Worm (Caenorhabditis elegans) whole organism, mixed stage, embryonic: ENCODE measurements around the gene srh-159.

Experiments used
- M03D4.4 ChIP-seq: sonication (generic microtip); optimal IDR thresholded peaks from 2 replicates; lab custom pipeline; 2017; ENCODE audit warnings: mild to moderate bottlenecking, missing genetic modification characterization, missing compliant biosample characterization
- bed-3 ChIP-seq: fragments of 200-800 bp; sonication (Bioruptor generic); optimal IDR thresholded peaks from 3 replicates; lab custom pipeline; 2018; ENCODE audit warnings: mild to moderate bottlenecking, missing genetic modification characterization, moderate library complexity, missing compliant biosample characterization
- blmp-1 ChIP-seq: fragments of 150-350 bp; optimal IDR thresholded peaks from 2 replicates; lab custom pipeline; 2014; ENCODE audit warnings: missing biosample characterization, missing genetic modification characterization
- ceh-39 ChIP-seq: fragments of 150-350 bp; optimal IDR thresholded peaks from 2 replicates; lab custom pipeline; 2014; ENCODE audit warnings: missing biosample characterization, missing genetic modification characterization
- ceh-43 ChIP-seq: fragments of 200-800 bp; sonication (Bioruptor generic); optimal IDR thresholded peaks from 2 replicates; lab custom pipeline; 2018; ENCODE audit warnings: mild to moderate bottlenecking, missing genetic modification characterization, moderate library complexity, missing compliant biosample characterization
- ceh-83 ChIP-seq: fragments of 200-800 bp; sonication (Bioruptor generic); optimal IDR thresholded peaks from 2 replicates; lab custom pipeline; 2018; ENCODE audit warnings: mild to moderate bottlenecking, missing genetic modification characterization, missing compliant biosample characterization
- ces-1 ChIP-seq: fragments of 150-350 bp; optimal IDR thresholded peaks from 2 replicates; lab custom pipeline; 2014; ENCODE audit warnings: missing biosample characterization, missing genetic modification reagents, missing genetic modification characterization
- cnd-1 ChIP-seq: fragments of 200-800 bp; sonication (Bioruptor generic); optimal IDR thresholded peaks from 2 replicates; lab custom pipeline; 2018; ENCODE audit warnings: mild to moderate bottlenecking, missing genetic modification characterization, missing compliant biosample characterization
- drap-1 ChIP-seq: fragments of 200-800 bp; sonication (Bioruptor generic); optimal IDR thresholded peaks from 3 replicates; lab custom pipeline; 2018; ENCODE audit warnings: mild to moderate bottlenecking, missing genetic modification characterization, missing compliant biosample characterization
- elt-1 ChIP-seq: sonication (generic microtip); optimal IDR thresholded peaks from 2 replicates; lab custom pipeline; 2017; ENCODE audit warnings: missing genetic modification characterization, mild to moderate bottlenecking, missing compliant biosample characterization, antibody characterized with exemption, moderate library complexity, borderline replicate concordance; ENCODE audit not compliant: insufficient read depth
- elt-3 ChIP-seq: fragments of 150-350 bp; optimal IDR thresholded peaks from 2 replicates; lab custom pipeline; 2014; ENCODE audit warnings: missing biosample characterization, missing genetic modification characterization
- hlh-1 ChIP-seq: fragments of 150-350 bp; optimal IDR thresholded peaks from 2 replicates; lab custom pipeline; 2014; ENCODE audit warnings: missing biosample characterization, missing genetic modification reagents, missing genetic modification characterization
- lin-13 ChIP-seq: fragments of 150-350 bp; optimal IDR thresholded peaks from 2 replicates; lab custom pipeline; 2014; ENCODE audit warnings: missing biosample characterization, missing genetic modification characterization
- lsy-2 ChIP-seq: fragments of 150-350 bp; optimal IDR thresholded peaks from 2 replicates; lab custom pipeline; 2014; ENCODE audit warnings: missing biosample characterization, missing genetic modification characterization
- mab-5 ChIP-seq: fragments of 150-350 bp; optimal IDR thresholded peaks from 2 replicates; lab custom pipeline; 2014; ENCODE audit warnings: missing biosample characterization, missing genetic modification characterization
- mep-1 ChIP-seq: fragments of 150-350 bp; optimal IDR thresholded peaks from 2 replicates; lab custom pipeline; 2017; ENCODE audit warnings: missing biosample characterization, missing genetic modification reagents, missing genetic modification characterization, inconsistent platforms
- mls-2 ChIP-seq: sonication (generic microtip); optimal IDR thresholded peaks from 2 replicates; lab custom pipeline; 2016; ENCODE audit warnings: mild to moderate bottlenecking, missing genetic modification characterization, moderate library complexity, missing compliant biosample characterization
- nhr-12 ChIP-seq: fragments of 150-350 bp; optimal IDR thresholded peaks from 2 replicates; lab custom pipeline; 2014; ENCODE audit warnings: missing biosample characterization, missing genetic modification characterization
- nhr-2 ChIP-seq: fragments of 150-350 bp; optimal IDR thresholded peaks from 2 replicates; lab custom pipeline; 2014; ENCODE audit warnings: missing biosample characterization, missing genetic modification characterization
- nhr-237 ChIP-seq: fragments of 150-350 bp; optimal IDR thresholded peaks from 2 replicates; lab custom pipeline; 2014; ENCODE audit warnings: missing biosample characterization, missing genetic modification characterization
- nhr-28 ChIP-seq: fragments of 150-350 bp; optimal IDR thresholded peaks from 2 replicates; lab custom pipeline; 2014; ENCODE audit warnings: missing biosample characterization, missing genetic modification characterization
- nhr-76 ChIP-seq: sonication (generic microtip); optimal IDR thresholded peaks from 2 replicates; lab custom pipeline; 2017; ENCODE audit warnings: missing biosample characterization, missing genetic modification characterization
- pha-4 ChIP-seq: fragments of 150-350 bp; optimal IDR thresholded peaks from 2 replicates; lab custom pipeline; 2018; ENCODE audit warnings: missing biosample characterization, missing genetic modification reagents, missing genetic modification characterization
- sem-2 ChIP-seq: fragments of 200-800 bp; sonication (Bioruptor generic); optimal IDR thresholded peaks from 2 replicates; lab custom pipeline; 2018; ENCODE audit warnings: mild to moderate bottlenecking, missing genetic modification characterization, missing compliant biosample characterization
- snpc-4 ChIP-seq: fragments of 150-350 bp; optimal IDR thresholded peaks from 2 replicates; lab custom pipeline; 2014; ENCODE audit warnings: missing biosample characterization, missing genetic modification characterization
- sptf-1 ChIP-seq: sonication (generic microtip); optimal IDR thresholded peaks from 2 replicates; lab custom pipeline; 2017; ENCODE audit warnings: mild to moderate bottlenecking, missing genetic modification characterization, moderate library complexity, missing compliant biosample characterization
- tbx-8 ChIP-seq: fragments of 200-800 bp; sonication (Bioruptor generic); optimal IDR thresholded peaks from 2 replicates; lab custom pipeline; 2018; ENCODE audit warnings: mild to moderate bottlenecking, missing genetic modification characterization, moderate library complexity, missing compliant biosample characterization
- unc-120 ChIP-seq: sonication (generic microtip); optimal IDR thresholded peaks from 2 replicates; lab custom pipeline; 2017; ENCODE audit warnings: missing genetic modification characterization, missing compliant biosample characterization; ENCODE audit not compliant: poor library complexity, severe bottlenecking
- unc-39 ChIP-seq: fragments of 150-350 bp; optimal IDR thresholded peaks from 2 replicates; lab custom pipeline; 2014; ENCODE audit warnings: missing biosample characterization, missing genetic modification characterization
- unc-62 ChIP-seq: fragments of 150-350 bp; optimal IDR thresholded peaks from 2 replicates; lab custom pipeline; 2014; ENCODE audit warnings: missing biosample characterization, missing genetic modification reagents, missing genetic modification characterization
- zip-8 ChIP-seq: fragments of 150-350 bp; optimal IDR thresholded peaks from 2 replicates; lab custom pipeline; 2014; ENCODE audit warnings: missing biosample characterization, missing genetic modification characterization

Gene srh-159

DNA sequence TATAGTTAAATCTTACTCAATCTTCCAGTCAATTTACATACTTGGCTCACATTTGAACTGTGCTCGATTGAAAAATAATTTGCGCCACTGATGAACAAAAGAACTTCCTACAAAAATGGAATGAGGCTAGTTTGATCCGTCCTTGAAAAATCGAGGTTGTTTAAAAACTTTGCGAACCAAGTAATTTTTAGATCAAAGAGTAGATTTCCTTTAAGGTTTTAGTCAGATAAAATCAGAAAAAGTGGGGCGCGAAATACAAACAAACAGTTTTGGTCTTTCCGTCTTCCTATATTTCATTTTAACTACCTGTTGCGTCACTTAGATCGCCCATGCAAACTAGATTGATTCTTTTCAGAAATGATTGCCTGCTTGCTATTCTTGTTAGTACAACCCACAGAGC is 19.7 kb downstream of the srh-159 start, which contains the start of gene Y68A4A.10:
Gene Y68A4A.10, plus strand, starts transcription at position 301 of the 400 bp plus-strand sequence.
- TF ChIP-seq sem-2 (GFP tag; lab: Kevin White, UChicago) (no peak), ceh-83 (GFP tag; lab: Kevin White, UChicago) (no peak)

DNA sequence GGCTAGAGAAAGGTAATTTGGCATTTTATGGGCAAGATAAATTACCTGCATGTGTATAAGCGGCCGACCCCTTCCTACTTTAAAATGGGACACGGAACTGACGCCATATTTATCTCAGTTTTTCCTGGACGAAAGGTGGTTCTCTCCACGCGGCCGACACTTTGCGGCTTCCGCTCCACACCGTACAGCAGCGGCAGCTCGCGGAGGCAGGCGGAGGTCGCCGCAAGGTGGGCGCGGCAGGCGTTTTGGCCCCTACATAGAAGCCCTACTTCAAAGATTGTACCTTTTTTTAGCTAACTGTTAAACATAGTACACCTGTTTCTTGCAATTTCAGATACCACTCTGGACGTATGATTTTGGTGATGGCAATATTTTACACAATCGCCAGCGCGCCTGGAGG is 24.3 kb downstream of the srh-159 start:
- TF ChIP-seq mab-5 (tag; lab: Kevin White, UChicago), result no peak
- TF ChIP-seq zip-8 (tag; lab: Kevin White, UChicago), result no peak
- TF ChIP-seq mls-2, result no peak
- no peak for TF ChIP-seq drap-1
- no peak for TF ChIP-seq hlh-1 (tag; lab: Kevin White, UChicago)
- no peak for TF ChIP-seq nhr-28 (tag; lab: Kevin White, UChicago)
- TF ChIP-seq unc-120 (tag; lab: Kevin White, UChicago), result no peak
- no peak for TF ChIP-seq M03D4.4
- no peak for TF ChIP-seq lsy-2
- no peak for TF ChIP-seq nhr-237 (tag; lab: Kevin White, UChicago)
- TF ChIP-seq sptf-1 (tag; lab: Kevin White, UChicago), result no peak
- TF ChIP-seq snpc-4 (tag; lab: Kevin White, UChicago), result no peak
- no peak for TF ChIP-seq elt-1
- TF ChIP-seq sem-2 (GFP tag; lab: Kevin White, UChicago), result no peak
- no peak for TF ChIP-seq ces-1 (GFP tag; lab: Kevin White, UChicago)
- TF ChIP-seq pha-4, result no peak
- no peak for TF ChIP-seq ceh-83 (GFP tag; lab: Kevin White, UChicago)
- TF ChIP-seq, all 35 proteins: peak for 0

DNA sequence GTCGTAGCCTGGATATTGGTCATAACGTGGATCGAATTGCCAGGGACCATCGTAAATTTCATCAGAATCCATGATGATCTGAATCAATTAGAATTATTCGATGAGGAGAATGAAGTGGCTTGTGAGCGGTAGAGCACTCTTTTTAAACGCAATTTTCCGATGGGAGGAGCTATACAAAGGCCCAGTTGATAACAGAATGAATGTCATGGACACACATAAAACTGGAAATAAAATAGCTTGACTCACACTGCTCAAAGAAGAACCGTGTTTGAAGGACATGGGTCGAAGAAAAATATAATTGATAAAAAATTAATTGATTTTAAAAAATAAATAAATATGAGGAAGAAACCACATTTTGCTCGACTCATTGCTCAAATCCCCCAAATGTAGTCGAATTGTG is 25.9 kb downstream of the srh-159 start, which contains the start of gene Y68A4A.13:
Gene Y68A4A.13, minus strand, starts transcription at position 101 of the 400 bp plus-strand sequence.
- no peak for TF ChIP-seq ceh-43 (GFP tag; lab: Kevin White, UChicago)
- TF ChIP-seq snpc-4 (tag; lab: Kevin White, UChicago), result no peak
- no peak for TF ChIP-seq blmp-1 (tag; lab: Kevin White, UChicago)
- TF ChIP-seq ceh-83 (GFP tag; lab: Kevin White, UChicago), result no peak
- TF ChIP-seq lin-13, result no peak
- TF ChIP-seq zip-8 (tag; lab: Kevin White, UChicago), result no peak
- TF ChIP-seq unc-39 (tag; lab: Kevin White, UChicago), result no peak
- TF ChIP-seq sptf-1 (tag; lab: Kevin White, UChicago), result no peak
- no peak for TF ChIP-seq elt-1
- TF ChIP-seq ces-1 (GFP tag; lab: Kevin White, UChicago), result no peak
- no peak for TF ChIP-seq cnd-1 (tag; lab: Kevin White, UChicago)
- no peak for TF ChIP-seq mep-1 (tag; lab: Kevin White, UChicago)

DNA sequence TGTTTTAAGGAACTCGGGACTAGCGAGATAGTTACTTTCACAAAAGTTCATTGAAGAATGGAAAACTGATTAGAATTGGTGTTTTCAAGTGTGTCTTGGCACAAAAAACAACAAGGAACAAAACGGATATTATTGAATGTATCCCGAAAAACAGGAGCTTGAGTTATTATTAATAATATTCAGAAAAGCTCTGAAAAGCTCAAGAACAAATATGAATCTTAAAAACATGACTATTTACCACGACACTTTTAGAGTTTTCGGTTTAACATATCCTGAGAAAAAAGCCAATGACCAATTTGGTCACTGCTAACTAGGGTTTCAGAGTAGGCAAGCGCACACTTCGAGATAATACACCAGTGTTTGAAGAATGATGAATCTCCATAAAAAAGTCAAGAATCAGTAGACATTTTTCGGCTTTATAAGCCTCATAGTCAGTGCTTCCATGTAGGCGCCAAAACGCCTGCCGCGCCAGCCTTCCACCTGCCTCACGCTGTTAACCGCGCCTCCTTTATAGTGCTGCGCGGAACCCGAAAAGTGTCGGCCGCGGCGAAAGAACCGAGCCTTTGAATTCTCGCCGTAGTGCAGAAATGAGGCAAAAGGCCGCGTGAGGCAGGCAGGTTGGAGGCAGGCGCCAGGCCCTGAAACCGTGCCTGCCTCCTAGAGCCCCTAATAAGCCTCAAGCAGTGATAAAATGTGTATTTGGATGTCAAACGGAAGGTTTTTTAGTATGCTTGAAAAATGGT is 30.0 kb downstream of the srh-159 start, which contains the start of gene srh-236:
Gene srh-236, minus strand, starts transcription at position 51 of the 743 bp plus-strand sequence.
- TF ChIP-seq ceh-83 (GFP tag; lab: Kevin White, UChicago) (no peak), tbx-8 (GFP tag; lab: Kevin White, UChicago) (no peak), nhr-12 (tag; lab: Kevin White, UChicago) (no peak), unc-39 (tag; lab: Kevin White, UChicago) (no peak), pha-4 (no peak), snpc-4 (tag; lab: Kevin White, UChicago) (no peak), cnd-1 (tag; lab: Kevin White, UChicago) (no peak), elt-3 (tag; lab: Kevin White, UChicago) (no peak), bed-3 (GFP tag; lab: Kevin White, UChicago) (no peak)

DNA sequence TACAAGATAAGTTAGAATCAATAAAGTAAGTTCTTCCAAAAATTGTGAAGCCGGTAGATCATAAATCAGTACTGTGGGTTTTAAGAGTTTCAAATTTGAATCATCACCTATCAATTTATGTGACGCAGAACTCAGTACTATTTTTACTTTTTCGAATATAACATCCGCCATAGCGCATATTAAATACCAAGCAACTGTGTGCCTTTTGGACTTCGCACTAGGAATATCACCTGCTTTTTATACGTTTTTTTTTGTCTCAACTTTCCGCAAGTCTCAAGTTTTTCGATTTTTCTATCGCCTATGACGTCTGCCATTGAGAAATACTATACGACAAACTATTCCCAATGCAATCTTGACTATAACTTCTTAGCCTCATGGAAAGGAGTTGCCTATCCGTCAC is 30.6 kb downstream of the srh-159 start, which contains the start of gene srh-113:
Gene srh-113, plus strand, starts transcription at position 301 of the 400 bp plus-strand sequence.
- no peak for TF ChIP-seq mls-2
- no peak for TF ChIP-seq nhr-76
- no peak for TF ChIP-seq ceh-83 (GFP tag; lab: Kevin White, UChicago)
- TF ChIP-seq elt-3 (tag; lab: Kevin White, UChicago), result no peak
- TF ChIP-seq hlh-1 (tag; lab: Kevin White, UChicago), result no peak
- TF ChIP-seq unc-62 (GFP tag; lab: Kevin White, UChicago), result no peak
- no peak for TF ChIP-seq mep-1 (tag; lab: Kevin White, UChicago)
- TF ChIP-seq tbx-8 (GFP tag; lab: Kevin White, UChicago), result no peak
- TF ChIP-seq ceh-39 (tag; lab: Kevin White, UChicago), result no peak
- no peak for TF ChIP-seq nhr-12 (tag; lab: Kevin White, UChicago)
- no peak for TF ChIP-seq nhr-2 (tag; lab: Kevin White, UChicago)
- no peak for TF ChIP-seq snpc-4 (tag; lab: Kevin White, UChicago)
- no peak for TF ChIP-seq drap-1
- TF ChIP-seq unc-39 (tag; lab: Kevin White, UChicago), result no peak
- TF ChIP-seq pha-4, result no peak
- no peak for TF ChIP-seq ceh-43 (GFP tag; lab: Kevin White, UChicago)
- TF ChIP-seq bed-3 (GFP tag; lab: Kevin White, UChicago), result no peak
- no peak for TF ChIP-seq lsy-2
